Worm (Caenorhabditis elegans): ENCODE data around the gene nhr-105.

Gene nhr-105

DNA sequence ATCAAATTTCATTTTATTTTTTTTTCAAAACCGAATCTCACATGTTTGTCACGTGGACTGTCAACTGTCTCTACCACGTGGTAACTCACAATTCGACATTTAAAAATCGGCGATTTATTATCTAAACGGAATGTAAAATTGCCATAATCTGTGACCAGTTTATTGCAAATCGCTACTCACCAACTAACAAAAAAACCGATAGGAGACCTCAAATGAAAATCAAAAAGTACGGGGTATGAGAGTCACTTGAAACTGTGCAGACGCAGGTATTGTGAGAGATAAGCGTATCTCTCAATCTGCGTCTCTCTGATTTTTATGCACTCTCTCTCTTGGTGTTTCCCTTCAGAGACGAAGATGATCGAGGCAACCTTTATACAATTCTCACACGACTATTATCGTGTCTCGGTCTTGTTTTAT lies 2.2 kb upstream of the nhr-105 start (continued):
- TF ChIP-seq Y116A8C.19 (tag; optimal IDR thresholded peaks at IDR 0.05; ENCODE audit: borderline replicate concordance) (no peak), C04F5.9 (tag; optimal IDR thresholded peaks at IDR 0.05) (peak; percentile 21), tlp-1 (tag; optimal IDR thresholded peaks at IDR 0.05) (no peak), dsc-1 (tag; optimal IDR thresholded peaks at IDR 0.05) (no peak), fos-1 (tag; optimal IDR thresholded peaks at IDR 0.05) (peak; percentile 71), alr-1 (tag; optimal IDR thresholded peaks at IDR 0.05; ENCODE audit: borderline replicate concordance) (no peak), ceh-82 (tag; optimal IDR thresholded peaks at IDR 0.05) (peak in 2 of 3 experiments; percentile 38 to 40), snu-23 (GFP tag; optimal IDR thresholded peaks at IDR 0.05) (peak; percentile 91), nhr-85 (tag) (peak; percentile 98), nhr-47 (tag; optimal IDR thresholded peaks at IDR 0.05) (peak; percentile 70), unc-98 (GFP tag; IDR thresholded peaks at IDR 0.05) (0 out of 2 replicates have a peak, but pooled peaks have one; percentile 14), ces-1 (GFP tag; optimal IDR thresholded peaks at IDR 0.05) (no peak), unc-30 (tag; optimal IDR thresholded peaks at IDR 0.05) (no peak), lin-14 (GFP tag; optimal IDR thresholded peaks at IDR 0.05) (peak; percentile 88), ceh-63 (GFP tag; optimal IDR thresholded peaks at IDR 0.05) (no peak), mep-1 (tag; optimal IDR thresholded peaks at IDR 0.05) (peak; percentile 65), ets-5 (GFP tag; IDR thresholded peaks at IDR 0.05) (no peak), unc-130 (tag; optimal IDR thresholded peaks at IDR 0.05) (no peak), hpl-2 (GFP tag; optimal IDR thresholded peaks at IDR 0.05) (peak; percentile 29), irx-1 (tag; optimal IDR thresholded peaks at IDR 0.05) (peak; percentile 67), egl-27 (tag; optimal IDR thresholded peaks at IDR 0.05) (peak in 1 of 2 experiments; percentile 59), hlh-4 (tag; optimal IDR thresholded peaks at IDR 0.05) (no peak), elt-3 (tag; optimal IDR thresholded peaks at IDR 0.05) (peak in 3 of 6 experiments; percentile 81 to 91 (median 91)), mdl-1 (tag; optimal IDR thresholded peaks at IDR 0.05) (peak in 1 of 2 experiments; percentile 86), lin-13 (GFP tag; optimal IDR thresholded peaks at IDR 0.05) (peak; percentile 48), ztf-4 (tag; optimal IDR thresholded peaks at IDR 0.05) (no peak), unc-86 (tag; optimal IDR thresholded peaks at IDR 0.05) (no peak), blmp-1 (tag; optimal IDR thresholded peaks at IDR 0.05) (peak; percentile 79), zip-4 (GFP tag; optimal IDR thresholded peaks at IDR 0.05) (peak; percentile 0)

DNA sequence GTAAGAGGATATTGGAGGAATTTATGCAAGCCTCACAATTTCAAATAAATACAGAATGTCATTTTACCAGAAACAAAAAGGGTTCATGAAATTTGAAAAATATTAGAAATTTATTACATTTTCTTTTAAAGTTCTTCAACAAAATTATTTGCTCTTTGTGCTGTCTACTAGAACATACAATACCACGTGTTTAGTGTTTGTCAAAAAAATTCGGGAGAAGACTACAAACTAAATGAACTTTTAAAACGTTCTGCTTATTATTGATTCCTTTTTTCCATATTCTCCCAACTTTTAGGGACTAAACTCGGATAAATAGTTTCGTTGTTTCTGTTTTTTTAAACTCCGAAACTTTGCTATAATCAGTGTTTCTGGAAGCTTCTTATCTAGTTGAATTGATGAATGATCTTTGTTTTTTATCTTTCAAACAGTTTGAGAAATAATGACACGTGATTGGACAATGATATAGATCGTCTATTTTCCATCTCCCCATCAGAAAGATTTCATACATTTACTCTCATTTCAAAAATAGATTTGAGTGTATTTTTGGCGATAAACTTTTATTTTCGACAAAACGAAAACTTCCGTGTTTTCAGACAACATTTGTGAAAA lies 1.2 kb upstream of the nhr-105 start:
- no peak for TF ChIP-seq pax-3 (tag; optimal IDR thresholded peaks at IDR 0.05)
- TF ChIP-seq nhr-84 (tag; optimal IDR thresholded peaks at IDR 0.05) = no peak
- TF ChIP-seq fkh-4 (tag; optimal IDR thresholded peaks at IDR 0.05; ENCODE audit: borderline replicate concordance) = no peak
- TF ChIP-seq nhr-76 (tag; optimal IDR thresholded peaks at IDR 0.05) = no peak
- no peak for TF ChIP-seq skn-1 (tag; optimal IDR thresholded peaks at IDR 0.05)
- no peak for TF ChIP-seq mef-2 (tag; optimal IDR thresholded peaks at IDR 0.05)
- peak; percentile 62 for TF ChIP-seq nhr-71 (tag; optimal IDR thresholded peaks at IDR 0.05)
- TF ChIP-seq xbp-1 (tag; optimal IDR thresholded peaks at IDR 0.05) = no peak
- TF ChIP-seq rnt-1 (tag; optimal IDR thresholded peaks at IDR 0.05) = no peak
- peak; percentile 6 for TF ChIP-seq ztf-4 (tag; optimal IDR thresholded peaks at IDR 0.05)
- no peak for TF ChIP-seq dsc-1 (tag; optimal IDR thresholded peaks at IDR 0.05)
- TF ChIP-seq nhr-20 (tag; optimal IDR thresholded peaks at IDR 0.05) = peak; percentile 66
- no peak for TF ChIP-seq nhr-237 (tag; optimal IDR thresholded peaks at IDR 0.05)
- no peak for TF ChIP-seq lin-13 (GFP tag; optimal IDR thresholded peaks at IDR 0.05)
- TF ChIP-seq fos-1 (tag; optimal IDR thresholded peaks at IDR 0.05) = no peak
- no peak for TF ChIP-seq fkh-10 (GFP tag; optimal IDR thresholded peaks at IDR 0.05)
- no peak for TF ChIP-seq zag-1 (tag; optimal IDR thresholded peaks at IDR 0.05)
- peak; percentile 4 for TF ChIP-seq nhr-90 (tag; optimal IDR thresholded peaks at IDR 0.05; ENCODE audit: poor library complexity)
- TF ChIP-seq unc-130 (tag; optimal IDR thresholded peaks at IDR 0.05) = no peak
- TF ChIP-seq egl-27 (tag; optimal IDR thresholded peaks at IDR 0.05) = no peak
- no peak for TF ChIP-seq ets-5 (GFP tag; IDR thresholded peaks at IDR 0.05)
- no peak for TF ChIP-seq sup-37 (GFP tag; optimal IDR thresholded peaks at IDR 0.05)
- TF ChIP-seq ceh-8 (GFP tag; optimal IDR thresholded peaks at IDR 0.05) = no peak
- no peak for TF ChIP-seq ces-1 (GFP tag; optimal IDR thresholded peaks at IDR 0.05)
- TF ChIP-seq lin-15B (tag; optimal IDR thresholded peaks at IDR 0.05) = no peak
- TF ChIP-seq nhr-77 (tag; optimal IDR thresholded peaks at IDR 0.05) = no peak
- peak in 2 of 6 experiments; percentile 31 to 57 for TF ChIP-seq elt-3 (tag; optimal IDR thresholded peaks at IDR 0.05)
- TF ChIP-seq fkh-8 (tag; optimal IDR thresholded peaks at IDR 0.05) = no peak
- TF ChIP-seq isw-1 (GFP tag; IDR thresholded peaks at IDR 0.05) = no peak
- TF ChIP-seq vab-15 (tag; optimal IDR thresholded peaks at IDR 0.05) = no peak
- TF ChIP-seq lsy-2 (tag; optimal IDR thresholded peaks at IDR 0.05) = peak in 1 of 2 experiments; percentile 33
